Fruit fly (Drosophila melanogaster) whole organism, prepupa: ENCODE data around the gene Abd-B.

Experiments used
- Blimp-1 ChIP-seq: fragments of 200-800 bp; sonication (Bioruptor generic); optimal IDR thresholded peaks from 3 replicates; lab custom pipeline; 2017; ENCODE audit warnings: missing biosample characterization, missing genetic modification characterization, mild to moderate bottlenecking, moderate library complexity, missing genetic modification reagents
- CG10631 ChIP-seq: fragments of 200-800 bp; sonication (Bioruptor generic); optimal IDR thresholded peaks from 2 replicates; lab custom pipeline; 2016; ENCODE audit warnings: missing biosample characterization, missing genetic modification characterization
- CG11294 ChIP-seq: fragments of 200-800 bp; sonication (Bioruptor generic); IDR thresholded peaks from 2 replicates; pipeline ENCODE4 v1.3.6; 2022; ENCODE audit warnings: missing biosample characterization, missing genetic modification characterization
- CG11762 ChIP-seq: fragments of 200-800 bp; sonication (Bioruptor generic); optimal IDR thresholded peaks from 3 replicates; lab custom pipeline; 2016; ENCODE audit warnings: missing biosample characterization, missing genetic modification characterization; ENCODE audit not compliant: insufficient read depth
- CG11902 ChIP-seq: fragments of 200-800 bp; sonication (Bioruptor generic); optimal IDR thresholded peaks from 3 replicates; lab custom pipeline; 2016; ENCODE audit warnings: missing biosample characterization, missing genetic modification characterization
- CG15336 ChIP-seq: fragments of 200-800 bp; sonication (Bioruptor generic); IDR thresholded peaks from 2 replicates; pipeline ENCODE4 v1.3.6; 2022; ENCODE audit warnings: missing biosample characterization, missing genetic modification characterization
- CG16779 ChIP-seq: fragments of 200-800 bp; sonication (Bioruptor generic); optimal IDR thresholded peaks from 3 replicates; lab custom pipeline; 2017; ENCODE audit warnings: missing biosample characterization, mild to moderate bottlenecking, missing genetic modification characterization
- CG3032 ChIP-seq: fragments of 200-800 bp; optimal IDR thresholded peaks from 2 replicates; lab custom pipeline; 2019; ENCODE audit warnings: missing biosample characterization, mild to moderate bottlenecking, missing genetic modification characterization, moderate library complexity
- CG31627 ChIP-seq: fragments of 200-800 bp; sonication (Bioruptor generic); optimal IDR thresholded peaks from 3 replicates; lab custom pipeline; 2016; ENCODE audit warnings: missing biosample characterization, missing genetic modification characterization
- CG32006 ChIP-seq: fragments of 200-800 bp; sonication (Bioruptor generic); optimal IDR thresholded peaks from 3 replicates; lab custom pipeline; 2017; ENCODE audit warnings: missing biosample characterization, mild to moderate bottlenecking, missing genetic modification characterization
- CG4318 ChIP-seq: fragments of 200-800 bp; sonication (Bioruptor generic); optimal IDR thresholded peaks from 3 replicates; lab custom pipeline; 2017; ENCODE audit warnings: missing biosample characterization, mild to moderate bottlenecking, missing genetic modification characterization
- CG6163 ChIP-seq: fragments of 200-800 bp; sonication (Bioruptor generic); IDR thresholded peaks from 3 replicates; pipeline ENCODE4 v1.3.6; 2022; ENCODE audit warnings: missing biosample characterization, missing genetic modification characterization
- CG6854 ChIP-seq: fragments of 200-800 bp; sonication (Bioruptor generic); optimal IDR thresholded peaks from 2 replicates; lab custom pipeline; 2017; ENCODE audit warnings: missing biosample characterization, mild to moderate bottlenecking, missing genetic modification characterization
- CG7368 ChIP-seq: fragments of 200-800 bp; sonication (Bioruptor generic); optimal IDR thresholded peaks from 3 replicates; lab custom pipeline; 2016; ENCODE audit warnings: missing biosample characterization, missing genetic modification characterization
- CG8119 ChIP-seq: fragments of 200-800 bp; sonication (Bioruptor generic); IDR thresholded peaks from 3 replicates; pipeline ENCODE4 v1.3.6; 2022; ENCODE audit warnings: missing biosample characterization, missing genetic modification characterization
- CG9139 ChIP-seq: fragments of 200-800 bp; sonication (Bioruptor generic); optimal IDR thresholded peaks from 3 replicates; lab custom pipeline; 2017; ENCODE audit warnings: missing biosample characterization, mild to moderate bottlenecking, missing genetic modification characterization
- Eip78C ChIP-seq: fragments of 200-800 bp; sonication (Bioruptor generic); peaks from one replicate; lab custom pipeline; 2016; ENCODE audit warnings: missing biosample characterization, missing genetic modification characterization
- Hr39 ChIP-seq: fragments of 200-800 bp; sonication (Bioruptor generic); optimal IDR thresholded peaks from 2 replicates; lab custom pipeline; 2016; ENCODE audit warnings: missing biosample characterization, missing genetic modification characterization
- Hr4 ChIP-seq: fragments of 200-800 bp; sonication (Bioruptor generic); optimal IDR thresholded peaks from 3 replicates; lab custom pipeline; 2016; ENCODE audit warnings: missing biosample characterization, missing genetic modification characterization
- Lpt ChIP-seq: fragments of 200-800 bp; sonication (Bioruptor generic); optimal IDR thresholded peaks from 3 replicates; lab custom pipeline; 2016; ENCODE audit warnings: missing biosample characterization, missing genetic modification characterization
- OdsH ChIP-seq: fragments of 200-800 bp; sonication (Bioruptor generic); optimal IDR thresholded peaks from 3 replicates; lab custom pipeline; 2016; ENCODE audit warnings: missing biosample characterization, missing genetic modification characterization
- Smox ChIP-seq: fragments of 200-800 bp; sonication (Bioruptor generic); optimal IDR thresholded peaks from 3 replicates; lab custom pipeline; 2016; ENCODE audit warnings: missing biosample characterization, missing genetic modification characterization
- Sox102F ChIP-seq: fragments of 200-800 bp; sonication (Bioruptor generic); optimal IDR thresholded peaks from 2 replicates; lab custom pipeline; 2016; ENCODE audit warnings: missing biosample characterization, mild to moderate bottlenecking, missing genetic modification characterization
- acj6 ChIP-seq: fragments of 200-800 bp; sonication (Bioruptor generic); optimal IDR thresholded peaks from 3 replicates; lab custom pipeline; 2016; ENCODE audit warnings: missing biosample characterization, missing genetic modification characterization
- eg ChIP-seq: fragments of 200-800 bp; sonication (Bioruptor generic); IDR thresholded peaks from 3 replicates; pipeline ENCODE4 v1.3.6; 2022; ENCODE audit warnings: missing biosample characterization, missing genetic modification characterization
- fd59A ChIP-seq: fragments of 200-800 bp; sonication (Bioruptor generic); optimal IDR thresholded peaks from 2 replicates; lab custom pipeline; 2017; ENCODE audit warnings: missing biosample characterization, mild to moderate bottlenecking, missing genetic modification characterization, missing genetic modification reagents
- fkh ChIP-seq: fragments of 200-800 bp; sonication (Bioruptor generic); optimal IDR thresholded peaks from 3 replicates; lab custom pipeline; 2017; ENCODE audit warnings: missing biosample characterization, mild to moderate bottlenecking, missing genetic modification characterization, moderate library complexity
- net ChIP-seq: fragments of 200-800 bp; sonication (Bioruptor generic); optimal IDR thresholded peaks from 3 replicates; lab custom pipeline; 2016; ENCODE audit warnings: missing biosample characterization, missing genetic modification characterization
- svp ChIP-seq: fragments of 200-800 bp; sonication (Bioruptor generic); peaks from one replicate; lab custom pipeline; 2016; ENCODE audit warnings: missing biosample characterization, missing genetic modification characterization
- vri ChIP-seq: fragments of 200-800 bp; sonication (Bioruptor generic); optimal IDR thresholded peaks from 3 replicates; lab custom pipeline; 2016; ENCODE audit warnings: missing biosample characterization, mild to moderate bottlenecking, missing genetic modification characterization

The Abd-B gene

DNA sequence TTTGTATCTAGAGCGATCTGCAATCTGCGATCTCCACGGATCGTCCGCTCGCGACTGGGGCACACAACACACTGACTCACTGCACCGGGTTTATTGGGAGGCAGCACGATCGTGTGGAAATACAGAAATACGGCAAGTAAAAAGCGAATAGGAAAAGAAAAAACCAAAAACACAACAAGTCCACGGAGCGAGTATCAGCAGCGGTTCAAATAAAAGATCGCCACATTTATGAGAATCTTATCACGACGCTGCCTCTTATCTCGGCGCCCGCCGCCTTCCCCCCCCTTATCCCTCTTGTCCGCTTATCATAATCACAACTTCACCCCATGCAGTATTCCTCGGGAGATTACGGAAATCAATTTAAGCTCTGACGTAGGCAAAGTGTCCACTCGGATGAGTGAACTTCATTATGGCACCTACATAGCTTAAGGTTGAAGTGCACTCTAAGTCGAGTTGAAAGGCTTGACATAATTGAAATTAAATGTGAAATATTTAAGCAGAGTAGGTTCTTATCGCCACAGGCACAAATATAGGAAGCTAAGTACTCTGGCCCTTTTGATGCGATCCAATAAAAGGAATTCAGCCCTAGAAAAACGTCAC is 10.2 kb upstream of the Abd-B start, which contains the start of gene AhcyL2:
Gene AhcyL2 (minus strand): TSS at position 51 of the 600 bp plus-strand sequence.
- TF ChIP-seq Eip78C (GFP tag; lab: Kevin White, UChicago) (peak; percentile 72), Sox102F (GFP tag; lab: Kevin White, UChicago) (no peak), Lpt (peak; percentile 2), OdsH (GFP tag; lab: Kevin White, UChicago) (no peak), CG6854 (GFP tag; lab: Kevin White, UChicago) (peak; percentile 1), CG4318 (GFP tag; lab: Kevin White, UChicago) (no peak), CG11902 (no peak), CG15336 (GFP tag; lab: Robert Waterston, UW) (peak; percentile 28; the same call in 1 of the 2 replicates), CG7368 (GFP tag; lab: Kevin White, UChicago) (no peak), fkh (GFP tag; lab: Kevin White, UChicago) (peak; percentile 14), vri (GFP tag; lab: Kevin White, UChicago) (peak; percentile 84), Hr39 (GFP tag; lab: Kevin White, UChicago) (no peak), svp (GFP tag; lab: Kevin White, UChicago) (peak; percentile 100), acj6 (no peak)
- TF ChIP-seq, all 60 proteins: peak for 7

DNA sequence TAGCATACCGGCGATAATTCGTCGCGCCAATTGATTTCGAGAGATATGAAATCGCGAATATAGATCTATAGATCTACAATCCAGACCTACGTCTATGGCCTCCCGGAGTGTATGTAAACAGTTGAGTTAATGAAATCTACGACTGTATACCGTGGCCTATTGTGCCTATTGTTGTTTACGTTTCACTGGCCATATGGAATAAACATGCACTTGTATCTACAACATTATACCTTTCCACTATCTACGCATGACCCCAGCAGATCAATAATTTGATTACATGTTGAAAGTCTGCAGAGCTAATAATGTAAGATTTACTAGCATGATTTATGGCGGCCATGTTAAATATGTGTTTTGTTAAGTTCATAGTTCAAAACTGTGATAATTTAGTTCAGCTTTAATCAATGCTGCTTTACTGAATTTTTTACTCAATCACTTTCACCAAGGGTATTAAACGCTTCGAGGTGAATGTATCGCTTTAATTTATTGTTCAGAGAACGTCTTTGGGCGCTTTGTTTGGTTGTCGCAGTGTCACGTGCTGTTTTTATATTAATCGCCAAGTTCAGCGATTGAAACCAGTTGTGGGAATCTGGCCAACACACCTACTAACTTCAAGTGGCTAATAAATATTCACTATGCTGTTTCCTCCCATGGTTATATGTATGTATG is 9.1 kb upstream of the Abd-B start:
- peak; percentile 59 for TF ChIP-seq svp (GFP tag; lab: Kevin White, UChicago)
- TF ChIP-seq CG32006 (GFP tag; lab: Kevin White, UChicago) = no peak
- TF ChIP-seq fkh (GFP tag; lab: Kevin White, UChicago) = peak; percentile 66

DNA sequence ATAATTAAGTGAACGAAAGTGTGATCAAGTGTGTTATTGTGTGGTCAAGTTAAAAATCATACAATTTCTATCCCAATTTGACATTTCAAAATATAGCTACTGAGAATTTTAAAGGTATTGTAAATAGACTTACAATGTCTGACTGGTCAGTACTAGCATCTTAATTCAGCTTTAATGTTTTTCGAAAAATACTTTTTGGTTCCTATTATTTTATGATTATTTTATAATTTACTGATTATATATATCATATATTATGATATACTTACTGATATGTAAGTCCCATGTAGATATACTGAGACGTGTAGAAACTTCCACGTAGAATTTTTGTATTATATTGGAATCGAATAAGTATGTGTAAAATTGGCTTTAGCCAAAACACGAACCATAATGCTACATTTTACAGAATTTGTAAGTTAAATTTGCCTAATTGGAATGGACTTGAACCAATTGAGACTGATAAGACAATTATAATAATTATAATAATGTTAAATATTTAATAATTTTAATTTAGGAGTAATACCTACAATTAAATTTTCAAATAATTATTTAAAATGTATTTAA is 5.8 kb upstream of the Abd-B start, which contains the start of gene Actn3:
Gene Actn3 (minus strand): TSS at position 51 of the 561 bp plus-strand sequence.
- TF ChIP-seq CG6854 (GFP tag; lab: Kevin White, UChicago) = no peak
- TF ChIP-seq CG6163 (GFP tag; lab: Robert Waterston, UW) = no peak
- no peak for TF ChIP-seq CG3032 (tag; lab: Kevin White, UChicago)
- no peak for TF ChIP-seq CG11762 (GFP tag; lab: Kevin White, UChicago)
- no peak for TF ChIP-seq CG11902
- TF ChIP-seq Smox (GFP tag; lab: Kevin White, UChicago) = no peak
- TF ChIP-seq CG9139 = no peak

DNA sequence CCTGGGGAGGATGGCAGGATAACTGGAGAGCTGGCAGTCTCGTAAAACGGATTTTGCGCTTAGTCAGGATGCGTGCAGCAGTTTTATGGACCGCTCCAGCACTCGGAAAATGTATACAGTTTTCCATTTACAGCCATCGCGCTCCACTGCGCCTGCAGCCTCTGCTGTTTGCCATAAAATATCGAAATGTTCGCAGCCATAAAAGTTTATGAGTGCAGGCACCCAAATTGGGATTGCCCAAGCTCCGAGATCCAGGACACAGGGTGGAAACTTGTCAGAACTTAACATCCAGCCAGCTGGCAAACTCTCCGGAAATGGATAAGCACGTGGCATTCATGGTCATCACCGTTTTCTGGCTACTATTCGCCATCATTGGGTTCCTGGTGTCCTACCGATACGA is 2.9 kb upstream of the Abd-B start, which contains the start of gene VhaM9.7-d:
Gene VhaM9.7-d (plus strand): TSS at position 301 of the 400 bp plus-strand sequence.
- no peak for TF ChIP-seq CG11294 (GFP tag; lab: Robert Waterston, UW)
- no peak for TF ChIP-seq CG8119
- TF ChIP-seq CG7368 (GFP tag; lab: Kevin White, UChicago) = no peak
- TF ChIP-seq CG11762 (GFP tag; lab: Kevin White, UChicago) = no peak
- TF ChIP-seq CG6163 (GFP tag; lab: Robert Waterston, UW) = no peak

DNA sequence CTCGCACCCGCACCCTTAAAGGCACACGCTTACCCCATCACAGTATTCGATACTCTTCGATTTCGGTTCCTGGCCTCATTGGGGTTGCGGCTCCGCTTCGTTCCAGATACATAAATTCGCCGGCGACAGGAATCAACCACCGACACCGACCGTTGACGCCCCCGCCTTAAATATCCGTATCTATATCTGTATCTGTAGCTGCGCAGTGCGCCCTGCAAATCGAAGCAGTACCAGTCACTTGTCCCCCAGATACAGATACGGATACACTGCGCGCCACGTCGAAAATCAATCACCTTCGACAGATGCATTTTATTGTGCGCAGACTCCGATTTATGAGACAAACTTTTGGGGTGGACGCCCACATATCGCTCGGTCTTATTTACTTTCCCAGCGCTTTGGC is 539 bp upstream of the Abd-B start:
- TF ChIP-seq CG11762 (GFP tag; lab: Kevin White, UChicago) (no peak), Hr4 (GFP tag; lab: Kevin White, UChicago) (no peak), Blimp-1 (no peak), fd59A (GFP tag; lab: Kevin White, UChicago) (no peak), CG31627 (GFP tag; lab: Kevin White, UChicago) (no peak), CG6854 (GFP tag; lab: Kevin White, UChicago) (no peak), Hr39 (GFP tag; lab: Kevin White, UChicago) (no peak), CG16779 (tag; lab: Kevin White, UChicago) (no peak), net (GFP tag; lab: Kevin White, UChicago) (no peak), CG10631 (GFP tag; lab: Kevin White, UChicago) (no peak), eg (no peak)
